Fruit fly (Drosophila melanogaster): ENCODE measurements around the gene CD98hc.

CD98hc gene

DNA sequence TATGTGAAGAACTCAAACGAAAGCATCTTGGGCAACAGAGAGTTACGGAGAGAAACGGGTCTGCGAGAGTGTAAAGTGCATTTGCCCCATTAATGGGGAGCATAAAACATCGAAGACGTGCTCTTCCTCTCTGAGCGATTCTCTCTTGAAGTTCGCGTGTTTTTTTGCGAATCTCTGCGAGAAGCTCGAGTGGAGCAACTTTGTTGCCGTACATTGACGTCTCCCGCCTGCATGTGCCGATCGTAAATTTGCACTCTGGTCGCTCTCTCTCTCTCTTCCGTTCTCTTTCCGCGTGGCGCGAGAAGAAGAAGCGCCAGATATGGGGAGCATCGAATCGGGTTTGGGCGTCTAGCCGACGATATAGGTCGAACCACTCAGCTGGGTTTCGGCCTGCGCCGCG is 10.4 kb downstream of the CD98hc start:
- TF ChIP-seq lz (GFP tag; optimal IDR thresholded peaks at IDR 0.05) (no peak), svp (GFP tag) (peak; percentile 67), topi (GFP tag; optimal IDR thresholded peaks at IDR 0.05) (no peak), ss (GFP tag; optimal IDR thresholded peaks at IDR 0.05) (peak; percentile 51 to 81), Ets96B (tag; optimal IDR thresholded peaks at IDR 0.05) (no peak), Sox102F (GFP tag; optimal IDR thresholded peaks at IDR 0.05) (peak; percentile 24), Lpt (GFP tag; optimal IDR thresholded peaks at IDR 0.05) (peak; percentile 51), CG16779 (tag; optimal IDR thresholded peaks at IDR 0.05) (peak; percentile 46), CG11294 (GFP tag; IDR thresholded peaks at IDR 0.05) (no peak), CG11902 (GFP tag; optimal IDR thresholded peaks at IDR 0.05) (no peak), Blimp-1 (GFP tag; optimal IDR thresholded peaks at IDR 0.05) (no peak), Hr39 (GFP tag; optimal IDR thresholded peaks at IDR 0.05) (no peak), CG6808 (GFP tag; optimal IDR thresholded peaks at IDR 0.05) (peak; percentile 28), eg (GFP tag; IDR thresholded peaks at IDR 0.05) (peak; percentile 75; the same call in 2 of the 3 replicates), pdm3 (GFP tag; optimal IDR thresholded peaks at IDR 0.05) (no peak), CG8119 (GFP tag; IDR thresholded peaks at IDR 0.05) (peak; percentile 71; the same call in 2 of the 3 replicates), dsx (GFP tag; optimal IDR thresholded peaks at IDR 0.05; ENCODE audit: poor library complexity, severe bottlenecking) (peak; percentile 100), OdsH (GFP tag; optimal IDR thresholded peaks at IDR 0.05) (no peak), fd85E (GFP tag; optimal IDR thresholded peaks at IDR 0.05) (no peak), CG15336 (GFP tag; IDR thresholded peaks at IDR 0.05) (peak; percentile 75), CG9139 (GFP tag; optimal IDR thresholded peaks at IDR 0.05) (peak; percentile 56), CG32006 (GFP tag; optimal IDR thresholded peaks at IDR 0.05) (no peak), CG3032 (tag; optimal IDR thresholded peaks at IDR 0.05) (no peak), CG6854 (GFP tag; optimal IDR thresholded peaks at IDR 0.05) (peak; percentile 83), CG6163 (GFP tag; IDR thresholded peaks at IDR 0.05) (peak; percentile 49; the same call in 1 of the 3 replicates), CG3919 (GFP tag; optimal IDR thresholded peaks at IDR 0.05) (peak; percentile 20), Hr38 (GFP tag; optimal IDR thresholded peaks at IDR 0.05) (no peak), vri (GFP tag; optimal IDR thresholded peaks at IDR 0.05) (no peak), Eip93F (GFP tag; optimal IDR thresholded peaks at IDR 0.05) (no peak)

DNA sequence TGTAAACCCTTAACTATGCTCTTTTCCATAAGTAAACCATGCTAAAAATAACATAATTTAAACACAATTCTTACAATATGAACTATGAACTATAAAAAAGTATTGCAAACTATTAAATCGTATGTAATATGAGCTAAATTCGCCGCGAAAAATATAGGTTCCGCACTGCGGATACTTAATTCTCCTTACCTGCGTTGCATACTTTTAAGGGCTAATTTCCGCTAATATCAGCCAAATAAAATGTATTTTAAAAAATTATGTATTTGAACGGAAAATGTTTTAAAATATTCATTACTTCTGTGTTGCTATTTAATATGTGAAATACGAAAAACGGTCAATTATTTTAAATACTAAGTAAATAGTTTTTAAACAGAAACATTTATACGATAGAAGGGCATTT is 10.9 kb downstream of the CD98hc start, which contains the start of gene dsx:
Gene dsx, minus strand, starts transcription at position 62 of the 400 bp plus-strand sequence.
- peak; percentile 49 for TF ChIP-seq CG31627 (GFP tag; optimal IDR thresholded peaks at IDR 0.05)
- peak; percentile 30 for TF ChIP-seq fd59A (GFP tag; optimal IDR thresholded peaks at IDR 0.05)
- no peak for TF ChIP-seq CG15336 (GFP tag; IDR thresholded peaks at IDR 0.05)
- TF ChIP-seq topi (GFP tag; optimal IDR thresholded peaks at IDR 0.05) = peak; percentile 5
- TF ChIP-seq Sox14 (GFP tag; optimal IDR thresholded peaks at IDR 0.05) = no peak
- peak; percentile 35 for TF ChIP-seq Met (GFP tag; optimal IDR thresholded peaks at IDR 0.05)
- no peak for TF ChIP-seq Blimp-1 (GFP tag; optimal IDR thresholded peaks at IDR 0.05)
- no peak for TF ChIP-seq eg (GFP tag; IDR thresholded peaks at IDR 0.05)
- no peak for TF ChIP-seq CG6792 (GFP tag; optimal IDR thresholded peaks at IDR 0.05)
- no peak for TF ChIP-seq CG6276 (GFP tag; optimal IDR thresholded peaks at IDR 0.05)
- peak; percentile 30 for TF ChIP-seq CG10631 (GFP tag; optimal IDR thresholded peaks at IDR 0.05)
- no peak for TF ChIP-seq ss (GFP tag; optimal IDR thresholded peaks at IDR 0.05)
- TF ChIP-seq CG6163 (GFP tag; IDR thresholded peaks at IDR 0.05) = no peak
- no peak for TF ChIP-seq CG34406 (GFP tag; optimal IDR thresholded peaks at IDR 0.05)
- TF ChIP-seq CG16779 (tag; optimal IDR thresholded peaks at IDR 0.05) = no peak
- peak; percentile 6 for TF ChIP-seq OdsH (GFP tag; optimal IDR thresholded peaks at IDR 0.05)
- no peak for TF ChIP-seq CG7368 (GFP tag; optimal IDR thresholded peaks at IDR 0.05)
- no peak for TF ChIP-seq achi (GFP tag; optimal IDR thresholded peaks at IDR 0.05)
- TF ChIP-seq spab (GFP tag; optimal IDR thresholded peaks at IDR 0.05) = no peak
- no peak for TF ChIP-seq CG10669 (GFP tag; optimal IDR thresholded peaks at IDR 0.05)
- peak; percentile 38 for TF ChIP-seq Hr4 (GFP tag; optimal IDR thresholded peaks at IDR 0.05)
- TF ChIP-seq CG9139 (GFP tag; optimal IDR thresholded peaks at IDR 0.05) = no peak
- no peak for TF ChIP-seq Ets21C (GFP tag; optimal IDR thresholded peaks at IDR 0.05)
- TF ChIP-seq CG3919 (GFP tag; optimal IDR thresholded peaks at IDR 0.05) = no peak
- TF ChIP-seq fd85E (GFP tag; optimal IDR thresholded peaks at IDR 0.05) = no peak
- TF ChIP-seq Eip75B (GFP tag; optimal IDR thresholded peaks at IDR 0.05) = no peak
- TF ChIP-seq dsx (GFP tag; optimal IDR thresholded peaks at IDR 0.05; ENCODE audit: poor library complexity, severe bottlenecking) = no peak
- TF ChIP-seq CG11902 (GFP tag; optimal IDR thresholded peaks at IDR 0.05) = peak; percentile 16
- TF ChIP-seq CG1621 (tag; optimal IDR thresholded peaks at IDR 0.05) = no peak
- TF ChIP-seq Hr39 (GFP tag; optimal IDR thresholded peaks at IDR 0.05) = no peak
- peak; percentile 85 for TF ChIP-seq Eip78C (GFP tag)
- no peak for TF ChIP-seq CG8119 (GFP tag; IDR thresholded peaks at IDR 0.05)
- TF ChIP-seq CG6808 (GFP tag; optimal IDR thresholded peaks at IDR 0.05) = peak; percentile 35
- TF ChIP-seq CG11294 (GFP tag; IDR thresholded peaks at IDR 0.05) = no peak
- TF ChIP-seq cyc (GFP tag; optimal IDR thresholded peaks at IDR 0.05) = peak; percentile 6
- TF ChIP-seq svp (GFP tag) = no peak
- TF ChIP-seq dac (GFP tag; optimal IDR thresholded peaks at IDR 0.05) = no peak
- no peak for TF ChIP-seq Sox102F (GFP tag; optimal IDR thresholded peaks at IDR 0.05)
